Worm (Caenorhabditis elegans): ENCODE data around the gene haf-1.

ce11 chrIV:17426970-17427369 is 50.7 kb downstream of the haf-1 start:
- TF ChIP-seq nhr-237 (tag; optimal IDR thresholded peaks at IDR 0.05) (no peak), nfya-1 (tag; optimal IDR thresholded peaks at IDR 0.05; ENCODE audit: insufficient read depth) (no peak), skn-1 (tag; optimal IDR thresholded peaks at IDR 0.05) (no peak), ztf-4 (tag; optimal IDR thresholded peaks at IDR 0.05) (no peak), pha-4 (tag; optimal IDR thresholded peaks at IDR 0.05) (peak; percentile 50), nhr-28 (tag; optimal IDR thresholded peaks at IDR 0.05) (no peak), egl-27 (tag; optimal IDR thresholded peaks at IDR 0.05) (no peak)
